Worm (Caenorhabditis elegans): ENCODE results near the gene T22B2.1.

ce11 chrX:3976755-3977154, 50.9 kb downstream of the T22B2.1 start:
- no peak for TF ChIP-seq ztf-4 (tag; optimal IDR thresholded peaks at IDR 0.05)
- no peak for TF ChIP-seq elt-1 (tag; optimal IDR thresholded peaks at IDR 0.05)
